Fruit fly (Drosophila melanogaster) whole organism, embryonic: ENCODE measurements around the gene Cyp313b1.
A peak's percentile ranks its signal among the peaks of the same experiment; 100 is the strongest.

ENCODE experiments used
- Asciz ChIP-seq: fragments of 200-800 bp; sonication (Bioruptor generic); optimal IDR thresholded peaks from 2 replicates; lab custom pipeline; 2017; ENCODE audit warnings: missing biosample characterization, mild to moderate bottlenecking, missing genetic modification characterization, missing genetic modification reagents
- BEAF-32 ChIP-seq: fragments of 200-800 bp; sonication (Bioruptor generic); optimal IDR thresholded peaks from 3 replicates; lab custom pipeline; 2017; ENCODE audit warnings: missing biosample characterization, missing genetic modification characterization, mild to moderate bottlenecking, moderate library complexity, missing genetic modification reagents
- CG10431 ChIP-seq: fragments of 200-800 bp; sonication (Bioruptor generic); optimal IDR thresholded peaks from 3 replicates; lab custom pipeline; 2018; ENCODE audit warnings: missing biosample characterization, mild to moderate bottlenecking, missing genetic modification characterization
- CG11093 ChIP-seq: fragments of 200-800 bp; sonication (Bioruptor generic); IDR thresholded peaks from 3 replicates; pipeline ENCODE4 v1.3.6; 2022; ENCODE audit warnings: missing biosample characterization, missing genetic modification characterization
- CG13424 ChIP-seq: fragments of 200-800 bp; sonication (Bioruptor generic); optimal IDR thresholded peaks from 2 replicates; lab custom pipeline; 2019; ENCODE audit warnings: missing biosample characterization, mild to moderate bottlenecking, missing genetic modification characterization, moderate library complexity
- CG14014 ChIP-seq: fragments of 200-800 bp; sonication (Bioruptor generic); IDR thresholded peaks from 2 replicates; pipeline ENCODE4 v1.3.6; 2022; ENCODE audit warnings: missing biosample characterization, missing genetic modification characterization
- CG1603 ChIP-seq: fragments of 200-800 bp; sonication (Bioruptor generic); optimal IDR thresholded peaks from 2 replicates; lab custom pipeline; 2019; ENCODE audit warnings: missing biosample characterization, mild to moderate bottlenecking, missing genetic modification characterization, moderate library complexity
- CG18011 ChIP-seq: fragments of 200-800 bp; sonication (Bioruptor generic); optimal IDR thresholded peaks from 2 replicates; lab custom pipeline; 2017; ENCODE audit warnings: missing biosample characterization, missing genetic modification characterization, mild to moderate bottlenecking, moderate library complexity, missing genotype
- CG18599 ChIP-seq: fragments of 200-800 bp; sonication (Bioruptor generic); optimal IDR thresholded peaks from 3 replicates; lab custom pipeline; 2017; ENCODE audit warnings: missing biosample characterization, missing genetic modification characterization, mild to moderate bottlenecking, moderate library complexity, missing genetic modification reagents
- CG3065 ChIP-seq: fragments of 200-800 bp; sonication (Bioruptor generic); optimal IDR thresholded peaks from 2 replicates; lab custom pipeline; 2016; ENCODE audit warnings: missing biosample characterization, missing genetic modification characterization
- CG33213 ChIP-seq: fragments of 200-800 bp; sonication (Bioruptor generic); optimal IDR thresholded peaks from 3 replicates; lab custom pipeline; 2016; ENCODE audit warnings: missing biosample characterization, missing genetic modification characterization
- CG6254 ChIP-seq: fragments of 200-800 bp; sonication (Bioruptor generic); optimal IDR thresholded peaks from 3 replicates; lab custom pipeline; 2017; ENCODE audit warnings: mild to moderate bottlenecking, missing biosample characterization, missing genetic modification reagents, missing genetic modification characterization
- CG6654 ChIP-seq: fragments of 200-800 bp; sonication (Bioruptor generic); optimal IDR thresholded peaks from 2 replicates; lab custom pipeline; 2017; ENCODE audit warnings: missing biosample characterization, mild to moderate bottlenecking, missing genetic modification characterization
- CG6791 ChIP-seq: fragments of 200-800 bp; sonication (Bioruptor generic); IDR thresholded peaks from 3 replicates; pipeline ENCODE4 v1.3.6; 2022; ENCODE audit warnings: missing biosample characterization, missing genetic modification characterization; ENCODE audit not compliant: partially characterized antibody
- CG7963 ChIP-seq: fragments of 200-800 bp; sonication (Bioruptor generic); IDR thresholded peaks from 3 replicates; pipeline ENCODE4 v1.3.6; 2022; ENCODE audit warnings: missing biosample characterization, missing genetic modification characterization; ENCODE audit not compliant: partially characterized antibody
- CG9215 ChIP-seq: fragments of 200-800 bp; sonication (Bioruptor generic); IDR thresholded peaks from 2 replicates; pipeline ENCODE4 v1.3.6; 2022; ENCODE audit warnings: missing biosample characterization, missing genetic modification characterization
- CG9876 ChIP-seq: fragments of 200-800 bp; sonication (Bioruptor generic); optimal IDR thresholded peaks from 2 replicates; lab custom pipeline; 2016; ENCODE audit warnings: missing biosample characterization, missing genetic modification characterization
- CG9932 ChIP-seq: fragments of 200-800 bp; sonication (Bioruptor generic); IDR thresholded peaks from 2 replicates; pipeline ENCODE4 v1.3.6; 2022; ENCODE audit warnings: missing biosample characterization, missing genetic modification characterization
- CTCF ChIP-seq: fragments of 200-800 bp; sonication (Bioruptor generic); optimal IDR thresholded peaks from 2 replicates; lab custom pipeline; 2017; ENCODE audit warnings: missing biosample characterization, mild to moderate bottlenecking, missing genetic modification characterization, moderate library complexity
- Dref ChIP-seq: fragments of 200-800 bp; sonication (Bioruptor generic); IDR thresholded peaks from 2 replicates; pipeline ENCODE4 v1.3.6; 2022; ENCODE audit warnings: missing biosample characterization, missing genetic modification characterization
- Eip74EF ChIP-seq, 2 experiments: fragments of 200-800 bp in 1 of 2; fragments of >200 bp in 1 of 2; sonication (Bioruptor generic) in 1 of 2; optimal IDR thresholded peaks; 2 replicates each; lab custom pipeline; 2017 to 2019; ENCODE audit warnings: missing biosample characterization in 2 of 2, missing genetic modification characterization in 2 of 2, mild to moderate bottlenecking in 1 of 2, moderate library complexity in 1 of 2
- Gsc ChIP-seq: fragments of 200-800 bp; sonication (Bioruptor generic); IDR thresholded peaks from 2 replicates; pipeline ENCODE4 v1.3.6; 2022; ENCODE audit warnings: missing biosample characterization, missing genetic modification characterization
- HLH54F ChIP-seq: fragments of 200-800 bp; sonication (Bioruptor generic); optimal IDR thresholded peaks from 3 replicates; lab custom pipeline; 2016; ENCODE audit warnings: missing biosample characterization, missing genetic modification characterization
- HmgD ChIP-seq: fragments of 200-800 bp; sonication (Bioruptor generic); optimal IDR thresholded peaks from 3 replicates; lab custom pipeline; 2016; ENCODE audit warnings: missing biosample characterization, missing genetic modification characterization
- Hmx ChIP-seq: fragments of 200-800 bp; sonication (Bioruptor generic); optimal IDR thresholded peaks from 2 replicates; lab custom pipeline; 2016; ENCODE audit warnings: missing biosample characterization, missing genetic modification characterization
- Max ChIP-seq: fragments of 200-800 bp; sonication (Bioruptor generic); optimal IDR thresholded peaks from 2 replicates; lab custom pipeline; 2016; ENCODE audit warnings: missing biosample characterization, mild to moderate bottlenecking, missing genetic modification characterization
- Mes4 ChIP-seq: fragments of 200-800 bp; sonication (Bioruptor generic); optimal IDR thresholded peaks from 2 replicates; lab custom pipeline; 2016; ENCODE audit warnings: missing biosample characterization, missing genetic modification characterization
- Neu2 ChIP-seq: fragments of 200-800 bp; sonication (Bioruptor generic); optimal IDR thresholded peaks from 3 replicates; lab custom pipeline; 2016; ENCODE audit warnings: missing biosample characterization, missing genetic modification characterization, borderline replicate concordance
- Spps ChIP-seq: fragments of 200-800 bp; sonication (Bioruptor generic); optimal IDR thresholded peaks from 2 replicates; lab custom pipeline; 2018; ENCODE audit warnings: missing biosample characterization, mild to moderate bottlenecking, missing genetic modification characterization
- Ssrp ChIP-seq: fragments of 200-800 bp; sonication (Bioruptor generic); optimal IDR thresholded peaks from 2 replicates; lab custom pipeline; 2018; ENCODE audit warnings: missing biosample characterization, mild to moderate bottlenecking, missing genetic modification characterization, moderate library complexity
- Vsx1 ChIP-seq: fragments of 200-800 bp; sonication (Bioruptor generic); optimal IDR thresholded peaks from 2 replicates; lab custom pipeline; 2017; ENCODE audit warnings: missing biosample characterization, mild to moderate bottlenecking, missing genetic modification characterization, missing genetic modification reagents
- bowl ChIP-seq: fragments of 200-800 bp; sonication (Bioruptor generic); IDR thresholded peaks from 2 replicates; pipeline ENCODE4 v1.3.6; 2022; ENCODE audit warnings: missing biosample characterization, missing genetic modification characterization
- dan ChIP-seq: fragments of 200-800 bp; sonication (Bioruptor generic); IDR thresholded peaks from 2 replicates; pipeline ENCODE4 v1.3.6; 2022; ENCODE audit warnings: missing biosample characterization, missing genetic modification characterization
- grn ChIP-seq: fragments of 200-800 bp; sonication (Bioruptor generic); optimal IDR thresholded peaks from 3 replicates; lab custom pipeline; 2017; ENCODE audit warnings: missing biosample characterization, missing genetic modification characterization
- gsb ChIP-seq: fragments of 200-800 bp; sonication (Bioruptor generic); IDR thresholded peaks from 2 replicates; pipeline ENCODE4 v1.3.6; 2022; ENCODE audit warnings: missing biosample characterization, missing genetic modification characterization
- gt ChIP-seq: fragments of 200-800 bp; sonication (Bioruptor generic); IDR thresholded peaks from 2 replicates; pipeline ENCODE4 v1.3.6; 2022; ENCODE audit warnings: missing biosample characterization, missing genetic modification characterization
- ham ChIP-seq: fragments of 200-800 bp; sonication (Bioruptor generic); IDR thresholded peaks from 2 replicates; pipeline ENCODE4 v1.3.6; 2022; ENCODE audit warnings: missing biosample characterization, missing genetic modification characterization
- kah ChIP-seq: fragments of 200-800 bp; sonication (Bioruptor generic); optimal IDR thresholded peaks from 2 replicates; lab custom pipeline; 2018; ENCODE audit warnings: missing biosample characterization, mild to moderate bottlenecking, missing genetic modification characterization
- kay ChIP-seq: fragments of 200-800 bp; sonication (Bioruptor generic); optimal IDR thresholded peaks from 2 replicates; lab custom pipeline; 2016; ENCODE audit warnings: missing biosample characterization, missing genetic modification characterization
- lab ChIP-seq: fragments of 200-800 bp; sonication (Bioruptor generic); optimal IDR thresholded peaks from 3 replicates; lab custom pipeline; 2017; ENCODE audit warnings: missing biosample characterization, missing genetic modification characterization, mild to moderate bottlenecking, moderate library complexity, missing genetic modification reagents
- maf-S ChIP-seq: fragments of 200-800 bp; sonication (Bioruptor generic); optimal IDR thresholded peaks from 2 replicates; lab custom pipeline; 2016; ENCODE audit warnings: missing biosample characterization, missing genetic modification characterization
- mirr ChIP-seq: fragments of 200-800 bp; sonication (Bioruptor generic); optimal IDR thresholded peaks from 3 replicates; lab custom pipeline; 2018; ENCODE audit warnings: missing biosample characterization, mild to moderate bottlenecking, missing genetic modification characterization
- rib ChIP-seq: fragments of 200-800 bp; sonication (Bioruptor generic); IDR thresholded peaks from 2 replicates; pipeline ENCODE4 v1.3.6; 2022; ENCODE audit warnings: missing biosample characterization, missing genetic modification characterization
- sr ChIP-seq: fragments of 200-800 bp; sonication (Bioruptor generic); IDR thresholded peaks from 3 replicates; pipeline ENCODE4 v1.3.6; 2022; ENCODE audit warnings: missing biosample characterization, missing genetic modification characterization
- tgo ChIP-seq: fragments of 200-800 bp; sonication (Bioruptor generic); IDR thresholded peaks from 3 replicates; pipeline ENCODE4 v1.3.6; 2022; ENCODE audit warnings: missing biosample characterization, missing genetic modification characterization
- twi ChIP-seq: fragments of 200-800 bp; optimal IDR thresholded peaks from 2 replicates; lab custom pipeline; 2019; ENCODE audit warnings: missing biosample characterization, mild to moderate bottlenecking, missing genetic modification characterization, moderate library complexity
- unpg ChIP-seq: fragments of 200-800 bp; sonication (Bioruptor generic); optimal IDR thresholded peaks from 3 replicates; lab custom pipeline; 2018; ENCODE audit warnings: missing biosample characterization, mild to moderate bottlenecking, missing genetic modification characterization, moderate library complexity
- vfl ChIP-seq: fragments of 200-800 bp; sonication (Bioruptor generic); optimal IDR thresholded peaks from 2 replicates; lab custom pipeline; 2016; ENCODE audit warnings: missing biosample characterization, missing genetic modification characterization
- wdn ChIP-seq: fragments of 200-800 bp; sonication (Bioruptor generic); IDR thresholded peaks from 2 replicates; pipeline ENCODE4 v1.3.6; 2022; ENCODE audit warnings: missing biosample characterization, missing genetic modification characterization
- z ChIP-seq: fragments of 200-800 bp; sonication (Bioruptor generic); IDR thresholded peaks from 3 replicates; pipeline ENCODE4 v1.3.6; 2022; ENCODE audit warnings: missing biosample characterization, missing genetic modification characterization
- zfh2 ChIP-seq: fragments of 200-800 bp; sonication (Bioruptor generic); optimal IDR thresholded peaks from 2 replicates; lab custom pipeline; 2016; ENCODE audit warnings: missing biosample characterization, missing genetic modification characterization

Cyp313b1 gene

dm6 chr3R:8652731-8653130, 7.3 kb upstream of the Cyp313b1 start, which contains the start of the genes Sys1 and Dhod (continued):
- TF ChIP-seq Ssrp (tag; lab: Kevin White, UChicago) (peak; percentile 8), bowl (no peak), HLH54F (GFP tag; lab: Kevin White, UChicago) (peak; percentile 74), Asciz (GFP tag; lab: Kevin White, UChicago) (no peak), CTCF (GFP tag; lab: Kevin White, UChicago) (peak; percentile 13), maf-S (GFP tag; lab: Kevin White, UChicago) (peak; percentile 67), dan (no peak), mirr (GFP tag; lab: Kevin White, UChicago) (no peak), Eip74EF (GFP tag; optimal IDR thresholded peaks at IDR 0.05; lab: Kevin White, UChicago) (no peak), Vsx1 (GFP tag; lab: Kevin White, UChicago) (no peak), lab (peak; percentile 70), Hmx (GFP tag; lab: Kevin White, UChicago) (peak; percentile 0), wdn (peak; percentile 43; the same call in 1 of the 2 replicates), CG10431 (GFP tag; lab: Kevin White, UChicago) (no peak), CG18011 (GFP tag; lab: Kevin White, UChicago) (peak; percentile 60), twi (tag; lab: Kevin White, UChicago) (peak; percentile 19), Gsc (GFP tag; lab: Robert Waterston, UW) (no peak), z (GFP tag; lab: Robert Waterston, UW) (no peak), kay (GFP tag; lab: Kevin White, UChicago) (peak; percentile 73), kah (GFP tag; lab: Kevin White, UChicago) (no peak), gt (no peak), sr (GFP tag; lab: Robert Waterston, UW) (no peak), Dref (peak; percentile 68), CG1603 (tag; lab: Kevin White, UChicago) (peak; percentile 65), CG6791 (GFP tag; lab: Robert Waterston, UW) (peak; percentile 72; the same call in 2 of the 3 replicates), CG13424 (peak; percentile 67), CG3065 (GFP tag; lab: Kevin White, UChicago) (no peak), Mes4 (GFP tag; lab: Kevin White, UChicago) (no peak), unpg (GFP tag; lab: Kevin White, UChicago) (peak; percentile 40), ham (GFP tag; lab: Robert Waterston, UW) (no peak), CG9215 (GFP tag; lab: Robert Waterston, UW) (peak; percentile 64), zfh2 (GFP tag; lab: Kevin White, UChicago) (peak; percentile 85), CG6254 (peak; percentile 12), HmgD (GFP tag; lab: Kevin White, UChicago) (peak; percentile 12), CG11093 (GFP tag; lab: Robert Waterston, UW) (0 out of 3 replicates have a peak, but pooled peaks have one; percentile 40), rib (GFP tag; lab: Robert Waterston, UW) (no peak), Neu2 (GFP tag; lab: Kevin White, UChicago) (no peak), grn (no peak), CG9932 (GFP tag; lab: Robert Waterston, UW) (peak; percentile 85), CG9876 (GFP tag; lab: Kevin White, UChicago) (no peak), gsb (no peak), CG33213 (GFP tag; lab: Kevin White, UChicago) (peak; percentile 48), Max (GFP tag; lab: Kevin White, UChicago) (peak; percentile 69), CG18599 (GFP tag; lab: Kevin White, UChicago) (peak; percentile 48), CG7963 (GFP tag; lab: Robert Waterston, UW) (peak; percentile 46; the same call in 1 of the 3 replicates), tgo (peak; percentile 76), Spps (tag; lab: Kevin White, UChicago) (peak; percentile 15), BEAF-32 (GFP tag; lab: Kevin White, UChicago) (peak; percentile 86), CG6654 (GFP tag; lab: Kevin White, UChicago) (no peak), vfl (GFP tag; lab: Kevin White, UChicago) (peak; percentile 63), CG14014 (peak; percentile 59; the same call in 1 of the 2 replicates)
